Worm (Caenorhabditis elegans) whole organism, L2 larva: ENCODE data around the gene vha-20.

Source experiments
- C34F6.9 ChIP-seq: fragments of 150-350 bp; optimal IDR thresholded peaks from 2 replicates; lab custom pipeline; 2014; ENCODE audit warnings: missing biosample characterization, missing genetic modification characterization
- F13H6.1 ChIP-seq: sonication (generic microtip); optimal IDR thresholded peaks from 2 replicates; lab custom pipeline; 2016; ENCODE audit warnings: missing genetic modification characterization, missing compliant biosample characterization
- R02D3.7 ChIP-seq: fragments of 150-350 bp; optimal IDR thresholded peaks from 2 replicates; lab custom pipeline; 2014; ENCODE audit warnings: missing biosample characterization, missing genetic modification characterization
- Y55F3AM.14 ChIP-seq: fragments of 200-800 bp; sonication (Bioruptor generic); optimal IDR thresholded peaks from 2 replicates; lab custom pipeline; 2018; ENCODE audit warnings: mild to moderate bottlenecking, missing genetic modification characterization, missing compliant biosample characterization
- alr-1 ChIP-seq: fragments of 150-350 bp; optimal IDR thresholded peaks from 2 replicates; lab custom pipeline; 2014; ENCODE audit warnings: missing biosample characterization, missing genetic modification characterization
- blmp-1 ChIP-seq: sonication (generic microtip); optimal IDR thresholded peaks from 2 replicates; lab custom pipeline; 2017; ENCODE audit warnings: missing genetic modification characterization, mild to moderate bottlenecking, missing compliant biosample characterization, antibody characterized with exemption, moderate library complexity; ENCODE audit not compliant: insufficient read depth
- ceh-16 ChIP-seq: fragments of 150-350 bp; optimal IDR thresholded peaks from 2 replicates; lab custom pipeline; 2014; ENCODE audit warnings: missing biosample characterization, missing genetic modification characterization
- crh-2 ChIP-seq: sonication (generic microtip); optimal IDR thresholded peaks from 2 replicates; lab custom pipeline; 2017; ENCODE audit warnings: missing biosample characterization, missing genetic modification characterization
- elt-3 ChIP-seq: sonication (generic microtip); optimal IDR thresholded peaks from 2 replicates; lab custom pipeline; 2017; ENCODE audit warnings: missing biosample characterization, missing genetic modification characterization
- fos-1 ChIP-seq: fragments of 150-350 bp; optimal IDR thresholded peaks from 2 replicates; lab custom pipeline; 2014; ENCODE audit warnings: missing biosample characterization, missing genetic modification characterization
- lin-13 ChIP-seq: fragments of 150-350 bp; optimal IDR thresholded peaks from 2 replicates; lab custom pipeline; 2014; ENCODE audit warnings: missing biosample characterization, missing genetic modification reagents, missing genetic modification characterization
- lin-39 ChIP-seq: fragments of 150-350 bp; optimal IDR thresholded peaks from 2 replicates; lab custom pipeline; 2014; ENCODE audit warnings: missing biosample characterization, missing genetic modification reagents, missing genetic modification characterization
- mbf-1 ChIP-seq: sonication (generic microtip); optimal IDR thresholded peaks from 2 replicates; lab custom pipeline; 2017; ENCODE audit warnings: missing biosample characterization, missing genetic modification characterization
- mdl-1 ChIP-seq, 2 experiments: fragments of 150-350 bp in 1 of 2; sonication (generic microtip) in 1 of 2; optimal IDR thresholded peaks; 2 replicates each; lab custom pipeline; 2017; ENCODE audit warnings: missing biosample characterization in 2 of 2, missing genetic modification characterization in 2 of 2
- nhr-11 ChIP-seq: fragments of 150-350 bp; optimal IDR thresholded peaks from 2 replicates; lab custom pipeline; 2014; ENCODE audit warnings: missing biosample characterization, missing genetic modification characterization
- nhr-129 ChIP-seq: fragments of 150-350 bp; optimal IDR thresholded peaks from 2 replicates; lab custom pipeline; 2014; ENCODE audit warnings: missing biosample characterization, missing genetic modification characterization
- nhr-21 ChIP-seq: fragments of 150-350 bp; optimal IDR thresholded peaks from 2 replicates; lab custom pipeline; 2014; ENCODE audit warnings: missing biosample characterization, missing genetic modification characterization
- nhr-77 ChIP-seq: fragments of 150-350 bp; optimal IDR thresholded peaks from 2 replicates; lab custom pipeline; 2014; ENCODE audit warnings: missing biosample characterization, missing genetic modification characterization
- sem-4 ChIP-seq: fragments of 150-350 bp; optimal IDR thresholded peaks from 2 replicates; lab custom pipeline; 2014; ENCODE audit warnings: missing biosample characterization, missing genetic modification reagents, missing genetic modification characterization
- sma-3 ChIP-seq: sonication (generic microtip); optimal IDR thresholded peaks from 2 replicates; lab custom pipeline; 2016; ENCODE audit warnings: missing genetic modification reagents, missing genetic modification characterization, missing compliant biosample characterization
- sma-9 ChIP-seq, 2 experiments: fragments of 150-350 bp in 1 of 2; sonication (generic microtip) in 1 of 2; optimal IDR thresholded peaks; 2 replicates each; lab custom pipeline; 2014 to 2016; ENCODE audit warnings: missing genetic modification characterization in 2 of 2, mild to moderate bottlenecking in 1 of 2, missing biosample characterization in 1 of 2, missing compliant biosample characterization in 1 of 2, missing genetic modification reagents in 1 of 2, moderate library complexity in 1 of 2
- snpc-4 ChIP-seq: fragments of 150-350 bp; optimal IDR thresholded peaks from 2 replicates; lab custom pipeline; 2014; ENCODE audit warnings: missing biosample characterization, missing genetic modification characterization
- unc-39 ChIP-seq: fragments of 150-350 bp; optimal IDR thresholded peaks from 2 replicates; lab custom pipeline; 2014; ENCODE audit warnings: missing biosample characterization, missing genetic modification characterization
- unc-55 ChIP-seq: fragments of 150-350 bp; sonication (generic microtip); optimal IDR thresholded peaks from 3 replicates; lab custom pipeline; 2014; ENCODE audit warnings: missing biosample characterization, missing genetic modification reagents, missing genetic modification characterization
- zag-1 ChIP-seq: fragments of 150-350 bp; optimal IDR thresholded peaks from 2 replicates; lab custom pipeline; 2014; ENCODE audit warnings: missing biosample characterization, missing genetic modification characterization
- ztf-1 ChIP-seq: fragments of 200-800 bp; sonication (Bioruptor generic); conservative IDR thresholded peaks from 2 replicates; pipeline ENCODE4 v1.3.6; 2022; ENCODE audit warnings: missing genetic modification characterization, missing compliant biosample characterization
- ztf-11 ChIP-seq: sonication (generic microtip); optimal IDR thresholded peaks from 2 replicates; lab custom pipeline; 2017; ENCODE audit warnings: missing biosample characterization, missing genetic modification characterization

The vha-20 gene

ce11 chrX:14145634-14146033 lies 18.7 kb downstream of the vha-20 start:
- TF ChIP-seq unc-39 (tag; lab: Kevin White, UChicago) (no peak), nhr-129 (tag; lab: Kevin White, UChicago) (peak; percentile 35), crh-2 (peak; percentile 16)

ce11 chrX:14141896-14142392 lies 22.4 kb downstream of the vha-20 start, which contains the start of gene ceh-89:
ceh-89 (plus strand) TSS chrX:14141946.
- no peak for TF ChIP-seq fos-1
- no peak for TF ChIP-seq nhr-77 (tag; lab: Kevin White, UChicago)
- no peak for TF ChIP-seq ztf-1
- TF ChIP-seq nhr-129 (tag; lab: Kevin White, UChicago), result no peak

ce11 chrX:14141344-14141841 lies 22.9 kb downstream of the vha-20 start:
- peak; percentile 24 for TF ChIP-seq C34F6.9
- no peak for TF ChIP-seq ceh-16 (tag; lab: Kevin White, UChicago)

- no peak for TF ChIP-seq sma-3 (GFP tag; lab: Kevin White, UChicago)
- TF ChIP-seq mdl-1 (tag; optimal IDR thresholded peaks at IDR 0.05; lab: Kevin White, UChicago), result no peak
- no peak for TF ChIP-seq R02D3.7
- no peak for TF ChIP-seq lin-13 (GFP tag; lab: Kevin White, UChicago)
- TF ChIP-seq C34F6.9, result no peak
- no peak for TF ChIP-seq fos-1
- no peak for TF ChIP-seq lin-39 (tag; lab: Kevin White, UChicago)
- TF ChIP-seq unc-39 (tag; lab: Kevin White, UChicago), result no peak
- TF ChIP-seq sma-9 (GFP tag; optimal IDR thresholded peaks at IDR 0.05; lab: Kevin White, UChicago), result no peak
- TF ChIP-seq sma-9 (tag; optimal IDR thresholded peaks at IDR 0.05; lab: Kevin White, UChicago), result no peak
- no peak for TF ChIP-seq Y55F3AM.14
- TF ChIP-seq crh-2, result no peak
- no peak for TF ChIP-seq unc-55 (GFP tag; lab: Kevin White, UChicago)
- no peak for TF ChIP-seq F13H6.1 (tag; lab: Kevin White, UChicago)
- no peak for TF ChIP-seq alr-1
- no peak for TF ChIP-seq blmp-1 (tag; lab: Kevin White, UChicago)
- TF ChIP-seq mbf-1, result no peak
- TF ChIP-seq sem-4 (tag; lab: Kevin White, UChicago), result no peak
- TF ChIP-seq snpc-4 (tag; lab: Kevin White, UChicago), result no peak
Measured at ce11 chrX:14140040-14140439, 24.3 kb downstream of the vha-20 start, which contains the start of gene nkat-1. nkat-1 (minus strand) TSS chrX:14140140.

- TF ChIP-seq crh-2, result peak; percentile 5
- peak; percentile 20 for TF ChIP-seq sma-3 (GFP tag; lab: Kevin White, UChicago)
Measured at ce11 chrX:14136795-14137194, 27.5 kb downstream of the vha-20 start.

- peak; percentile 7 for TF ChIP-seq lin-13 (GFP tag; lab: Kevin White, UChicago)
- peak; percentile 2 for TF ChIP-seq sma-3 (GFP tag; lab: Kevin White, UChicago)
- TF ChIP-seq F13H6.1 (tag; lab: Kevin White, UChicago), result no peak
Measured at ce11 chrX:14134883-14135282, 29.4 kb downstream of the vha-20 start.

- TF ChIP-seq nhr-21 (tag; lab: Kevin White, UChicago) (no peak), Y55F3AM.14 (no peak), ztf-11 (no peak), elt-3 (tag; lab: Kevin White, UChicago) (no peak), lin-39 (tag; lab: Kevin White, UChicago) (no peak), lin-13 (GFP tag; lab: Kevin White, UChicago) (no peak), zag-1 (no peak), ztf-1 (no peak), ceh-16 (tag; lab: Kevin White, UChicago) (no peak), nhr-11 (tag; lab: Kevin White, UChicago) (no peak)
Measured at ce11 chrX:14134244-14134643, 30.1 kb downstream of the vha-20 start, which contains the start of gene F28H6.8. F28H6.8 (minus strand) TSS chrX:14134344.
